Fruit fly (Drosophila melanogaster) whole organism, prepupa: ENCODE results near the gene Muted.

ENCODE experiments used
- Blimp-1 ChIP-seq: fragments of 200-800 bp; sonication (Bioruptor generic); optimal IDR thresholded peaks from 3 replicates; lab custom pipeline; 2017; ENCODE audit warnings: missing biosample characterization, missing genetic modification characterization, mild to moderate bottlenecking, moderate library complexity, missing genetic modification reagents
- CG10631 ChIP-seq: fragments of 200-800 bp; sonication (Bioruptor generic); optimal IDR thresholded peaks from 2 replicates; lab custom pipeline; 2016; ENCODE audit warnings: missing biosample characterization, missing genetic modification characterization
- CG10669 ChIP-seq: fragments of 200-800 bp; sonication (Bioruptor generic); optimal IDR thresholded peaks from 3 replicates; lab custom pipeline; 2018; ENCODE audit warnings: missing biosample characterization, mild to moderate bottlenecking, missing genetic modification characterization, moderate library complexity
- CG11762 ChIP-seq: fragments of 200-800 bp; sonication (Bioruptor generic); optimal IDR thresholded peaks from 3 replicates; lab custom pipeline; 2016; ENCODE audit warnings: missing biosample characterization, missing genetic modification characterization; ENCODE audit not compliant: insufficient read depth
- CG11902 ChIP-seq: fragments of 200-800 bp; sonication (Bioruptor generic); optimal IDR thresholded peaks from 3 replicates; lab custom pipeline; 2016; ENCODE audit warnings: missing biosample characterization, missing genetic modification characterization
- CG15336 ChIP-seq: fragments of 200-800 bp; sonication (Bioruptor generic); IDR thresholded peaks from 2 replicates; pipeline ENCODE4 v1.3.6; 2022; ENCODE audit warnings: missing biosample characterization, missing genetic modification characterization
- CG16779 ChIP-seq: fragments of 200-800 bp; sonication (Bioruptor generic); optimal IDR thresholded peaks from 3 replicates; lab custom pipeline; 2017; ENCODE audit warnings: missing biosample characterization, mild to moderate bottlenecking, missing genetic modification characterization
- CG3032 ChIP-seq: fragments of 200-800 bp; optimal IDR thresholded peaks from 2 replicates; lab custom pipeline; 2019; ENCODE audit warnings: missing biosample characterization, mild to moderate bottlenecking, missing genetic modification characterization, moderate library complexity
- CG32006 ChIP-seq: fragments of 200-800 bp; sonication (Bioruptor generic); optimal IDR thresholded peaks from 3 replicates; lab custom pipeline; 2017; ENCODE audit warnings: missing biosample characterization, mild to moderate bottlenecking, missing genetic modification characterization
- CG34406 ChIP-seq: fragments of 200-800 bp; sonication (Bioruptor generic); optimal IDR thresholded peaks from 3 replicates; lab custom pipeline; 2016; ENCODE audit warnings: missing biosample characterization, missing genetic modification characterization
- CG3919 ChIP-seq: fragments of 200-800 bp; sonication (Bioruptor generic); optimal IDR thresholded peaks from 3 replicates; lab custom pipeline; 2016; ENCODE audit warnings: missing biosample characterization, missing genetic modification characterization
- CG4318 ChIP-seq: fragments of 200-800 bp; sonication (Bioruptor generic); optimal IDR thresholded peaks from 3 replicates; lab custom pipeline; 2017; ENCODE audit warnings: missing biosample characterization, mild to moderate bottlenecking, missing genetic modification characterization
- CG6163 ChIP-seq: fragments of 200-800 bp; sonication (Bioruptor generic); IDR thresholded peaks from 3 replicates; pipeline ENCODE4 v1.3.6; 2022; ENCODE audit warnings: missing biosample characterization, missing genetic modification characterization
- CG6792 ChIP-seq: fragments of 200-800 bp; sonication (Bioruptor generic); optimal IDR thresholded peaks from 3 replicates; lab custom pipeline; 2016; ENCODE audit warnings: missing biosample characterization, missing genetic modification characterization
- CG7368 ChIP-seq: fragments of 200-800 bp; sonication (Bioruptor generic); optimal IDR thresholded peaks from 3 replicates; lab custom pipeline; 2016; ENCODE audit warnings: missing biosample characterization, missing genetic modification characterization
- CG8119 ChIP-seq: fragments of 200-800 bp; sonication (Bioruptor generic); IDR thresholded peaks from 3 replicates; pipeline ENCODE4 v1.3.6; 2022; ENCODE audit warnings: missing biosample characterization, missing genetic modification characterization
- CG8319 ChIP-seq: fragments of 200-800 bp; sonication (Bioruptor generic); optimal IDR thresholded peaks from 3 replicates; lab custom pipeline; 2016; ENCODE audit warnings: missing biosample characterization, missing genetic modification characterization
- CG8632 ChIP-seq: fragments of 200-800 bp; sonication (Bioruptor generic); optimal IDR thresholded peaks from 3 replicates; lab custom pipeline; 2016; ENCODE audit warnings: missing biosample characterization, missing genetic modification characterization
- CG9139 ChIP-seq: fragments of 200-800 bp; sonication (Bioruptor generic); optimal IDR thresholded peaks from 3 replicates; lab custom pipeline; 2017; ENCODE audit warnings: missing biosample characterization, mild to moderate bottlenecking, missing genetic modification characterization
- Eip75B ChIP-seq: fragments of 200-800 bp; sonication (Bioruptor generic); optimal IDR thresholded peaks from 3 replicates; lab custom pipeline; 2016; ENCODE audit warnings: missing biosample characterization, missing genetic modification characterization
- Eip78C ChIP-seq: fragments of 200-800 bp; sonication (Bioruptor generic); peaks from one replicate; lab custom pipeline; 2016; ENCODE audit warnings: missing biosample characterization, missing genetic modification characterization
- Eip93F ChIP-seq: fragments of 200-800 bp; sonication (Bioruptor generic); optimal IDR thresholded peaks from 2 replicates; lab custom pipeline; 2016; ENCODE audit warnings: missing biosample characterization, mild to moderate bottlenecking, missing genetic modification characterization
- Hr39 ChIP-seq: fragments of 200-800 bp; sonication (Bioruptor generic); optimal IDR thresholded peaks from 2 replicates; lab custom pipeline; 2016; ENCODE audit warnings: missing biosample characterization, missing genetic modification characterization
- Hr4 ChIP-seq: fragments of 200-800 bp; sonication (Bioruptor generic); optimal IDR thresholded peaks from 3 replicates; lab custom pipeline; 2016; ENCODE audit warnings: missing biosample characterization, missing genetic modification characterization
- Lpt ChIP-seq: fragments of 200-800 bp; sonication (Bioruptor generic); optimal IDR thresholded peaks from 3 replicates; lab custom pipeline; 2016; ENCODE audit warnings: missing biosample characterization, missing genetic modification characterization
- Met ChIP-seq: fragments of 200-800 bp; sonication (Bioruptor generic); optimal IDR thresholded peaks from 3 replicates; lab custom pipeline; 2016; ENCODE audit warnings: missing biosample characterization, missing genetic modification characterization
- Smox ChIP-seq: fragments of 200-800 bp; sonication (Bioruptor generic); optimal IDR thresholded peaks from 3 replicates; lab custom pipeline; 2016; ENCODE audit warnings: missing biosample characterization, missing genetic modification characterization
- Sox102F ChIP-seq: fragments of 200-800 bp; sonication (Bioruptor generic); optimal IDR thresholded peaks from 2 replicates; lab custom pipeline; 2016; ENCODE audit warnings: missing biosample characterization, mild to moderate bottlenecking, missing genetic modification characterization
- Sox15 ChIP-seq: fragments of 200-800 bp; sonication (Bioruptor generic); optimal IDR thresholded peaks from 3 replicates; lab custom pipeline; 2016; ENCODE audit warnings: missing biosample characterization, missing genetic modification characterization
- achi ChIP-seq: fragments of 200-800 bp; sonication (Bioruptor generic); optimal IDR thresholded peaks from 3 replicates; lab custom pipeline; 2016; ENCODE audit warnings: missing biosample characterization, missing genetic modification characterization
- acj6 ChIP-seq: fragments of 200-800 bp; sonication (Bioruptor generic); optimal IDR thresholded peaks from 3 replicates; lab custom pipeline; 2016; ENCODE audit warnings: missing biosample characterization, missing genetic modification characterization
- cyc ChIP-seq: fragments of 200-800 bp; sonication (Bioruptor generic); optimal IDR thresholded peaks from 3 replicates; lab custom pipeline; 2016; ENCODE audit warnings: missing biosample characterization, missing genetic modification characterization
- dsx ChIP-seq: fragments of 200-800 bp; optimal IDR thresholded peaks from 3 replicates; lab custom pipeline; 2019; ENCODE audit warnings: missing biosample characterization, mild to moderate bottlenecking, missing genetic modification characterization, moderate library complexity; ENCODE audit not compliant: poor library complexity, severe bottlenecking
- eg ChIP-seq: fragments of 200-800 bp; sonication (Bioruptor generic); IDR thresholded peaks from 3 replicates; pipeline ENCODE4 v1.3.6; 2022; ENCODE audit warnings: missing biosample characterization, missing genetic modification characterization
- esn ChIP-seq: fragments of 200-800 bp; sonication (Bioruptor generic); optimal IDR thresholded peaks from 2 replicates; lab custom pipeline; 2016; ENCODE audit warnings: missing biosample characterization, mild to moderate bottlenecking, missing genetic modification characterization, moderate library complexity
- fd59A ChIP-seq: fragments of 200-800 bp; sonication (Bioruptor generic); optimal IDR thresholded peaks from 2 replicates; lab custom pipeline; 2017; ENCODE audit warnings: missing biosample characterization, mild to moderate bottlenecking, missing genetic modification characterization, missing genetic modification reagents
- fd85E ChIP-seq: fragments of 200-800 bp; sonication (Bioruptor generic); optimal IDR thresholded peaks from 3 replicates; lab custom pipeline; 2016; ENCODE audit warnings: missing biosample characterization, missing genetic modification characterization
- fkh ChIP-seq: fragments of 200-800 bp; sonication (Bioruptor generic); optimal IDR thresholded peaks from 3 replicates; lab custom pipeline; 2017; ENCODE audit warnings: missing biosample characterization, mild to moderate bottlenecking, missing genetic modification characterization, moderate library complexity
- lz ChIP-seq: fragments of 200-800 bp; sonication (Bioruptor generic); optimal IDR thresholded peaks from 3 replicates; lab custom pipeline; 2016; ENCODE audit warnings: missing biosample characterization, missing genetic modification characterization
- net ChIP-seq: fragments of 200-800 bp; sonication (Bioruptor generic); optimal IDR thresholded peaks from 3 replicates; lab custom pipeline; 2016; ENCODE audit warnings: missing biosample characterization, missing genetic modification characterization
- pdm3 ChIP-seq: fragments of 200-800 bp; sonication (Bioruptor generic); optimal IDR thresholded peaks from 3 replicates; lab custom pipeline; 2016; ENCODE audit warnings: missing biosample characterization, missing genetic modification characterization
- salr ChIP-seq, 2 experiments: fragments of 200-800 bp; sonication (Bioruptor generic); optimal IDR thresholded peaks; 3 replicates each; lab custom pipeline; 2016 to 2018; ENCODE audit warnings: missing biosample characterization in 2 of 2, missing genetic modification characterization in 2 of 2, mild to moderate bottlenecking in 1 of 2
- spab ChIP-seq: fragments of 200-800 bp; sonication (Bioruptor generic); optimal IDR thresholded peaks from 2 replicates; lab custom pipeline; 2017; ENCODE audit warnings: missing biosample characterization, mild to moderate bottlenecking, missing genetic modification characterization, missing genetic modification reagents
- ss ChIP-seq, 2 experiments: fragments of 200-800 bp; sonication (Bioruptor generic); optimal IDR thresholded peaks; 2 replicates in 1 of 2; 3 replicates in 1 of 2; lab custom pipeline; 2017 to 2018; ENCODE audit warnings: mild to moderate bottlenecking in 2 of 2, missing biosample characterization in 2 of 2, missing genetic modification characterization in 2 of 2, moderate library complexity in 1 of 2
- svp ChIP-seq: fragments of 200-800 bp; sonication (Bioruptor generic); peaks from one replicate; lab custom pipeline; 2016; ENCODE audit warnings: missing biosample characterization, missing genetic modification characterization
- topi ChIP-seq: fragments of 200-800 bp; sonication (Bioruptor generic); optimal IDR thresholded peaks from 3 replicates; lab custom pipeline; 2016; ENCODE audit warnings: missing biosample characterization, missing genetic modification characterization
- vri ChIP-seq: fragments of 200-800 bp; sonication (Bioruptor generic); optimal IDR thresholded peaks from 3 replicates; lab custom pipeline; 2016; ENCODE audit warnings: missing biosample characterization, mild to moderate bottlenecking, missing genetic modification characterization

The Muted gene

DNA sequence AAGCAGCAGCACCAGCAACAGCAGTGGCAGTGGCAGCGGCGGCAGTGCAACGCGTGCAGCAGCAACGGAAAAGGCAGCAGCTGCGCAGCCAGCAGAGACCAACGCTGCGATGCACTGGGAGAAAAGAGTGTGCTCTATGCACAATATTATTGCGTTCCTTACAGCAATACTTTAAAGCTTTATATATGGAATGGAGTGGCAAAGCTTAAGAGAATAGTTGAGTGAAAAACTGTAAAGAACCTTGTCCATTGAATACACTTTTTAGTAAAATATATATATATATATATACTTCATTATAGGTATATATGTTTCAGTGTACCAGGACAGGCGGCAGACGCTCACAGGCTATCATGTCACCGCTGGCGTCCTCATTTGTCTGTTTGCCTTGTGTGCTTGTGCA is 37.7 kb upstream of the Muted start (continued):
- TF ChIP-seq fd85E (GFP tag; lab: Kevin White, UChicago) = no peak
- peak; percentile 72 for TF ChIP-seq achi (GFP tag; lab: Kevin White, UChicago)
- peak; percentile 33 for TF ChIP-seq topi (GFP tag; lab: Kevin White, UChicago)
- peak; percentile 45 for TF ChIP-seq CG4318 (GFP tag; lab: Kevin White, UChicago)
- TF ChIP-seq Hr39 (GFP tag; lab: Kevin White, UChicago) = peak; percentile 6
- peak; percentile 44 for TF ChIP-seq Hr4
- TF ChIP-seq CG11762 (GFP tag; lab: Kevin White, UChicago) = peak; percentile 18
- TF ChIP-seq CG3919 (GFP tag; lab: Kevin White, UChicago) = peak; percentile 72
- peak; percentile 77 for TF ChIP-seq CG32006 (GFP tag; lab: Kevin White, UChicago)
- TF ChIP-seq CG11902 (GFP tag; lab: Kevin White, UChicago) = no peak
- peak in 1 of 2 experiments; percentile 74 for TF ChIP-seq ss (GFP tag; optimal IDR thresholded peaks at IDR 0.05; lab: Kevin White, UChicago)
- peak; percentile 77 for TF ChIP-seq CG3032 (tag; lab: Kevin White, UChicago)
- peak; percentile 31 for TF ChIP-seq lz (GFP tag; lab: Kevin White, UChicago)
- TF ChIP-seq Sox102F (GFP tag; lab: Kevin White, UChicago) = no peak
- TF ChIP-seq CG6163 (GFP tag; lab: Robert Waterston, UW) = peak; percentile 70
- 0 out of 3 replicates have a peak, but pooled peaks have one; percentile 51 for TF ChIP-seq eg (GFP tag; lab: Robert Waterston, UW)
- TF ChIP-seq Eip93F (GFP tag; lab: Kevin White, UChicago) = no peak
- TF ChIP-seq fkh (GFP tag; lab: Kevin White, UChicago) = no peak
- TF ChIP-seq CG15336 (GFP tag; lab: Robert Waterston, UW) = peak; percentile 73
- TF ChIP-seq pdm3 (GFP tag; lab: Kevin White, UChicago) = peak; percentile 22
- TF ChIP-seq CG16779 = peak; percentile 52
- peak; percentile 35 to 39 for TF ChIP-seq salr (GFP tag; optimal IDR thresholded peaks at IDR 0.05; lab: Kevin White, UChicago)
- peak; percentile 69 for TF ChIP-seq dsx (GFP tag; lab: Kevin White, UChicago)
- TF ChIP-seq Sox15 = peak; percentile 11

DNA sequence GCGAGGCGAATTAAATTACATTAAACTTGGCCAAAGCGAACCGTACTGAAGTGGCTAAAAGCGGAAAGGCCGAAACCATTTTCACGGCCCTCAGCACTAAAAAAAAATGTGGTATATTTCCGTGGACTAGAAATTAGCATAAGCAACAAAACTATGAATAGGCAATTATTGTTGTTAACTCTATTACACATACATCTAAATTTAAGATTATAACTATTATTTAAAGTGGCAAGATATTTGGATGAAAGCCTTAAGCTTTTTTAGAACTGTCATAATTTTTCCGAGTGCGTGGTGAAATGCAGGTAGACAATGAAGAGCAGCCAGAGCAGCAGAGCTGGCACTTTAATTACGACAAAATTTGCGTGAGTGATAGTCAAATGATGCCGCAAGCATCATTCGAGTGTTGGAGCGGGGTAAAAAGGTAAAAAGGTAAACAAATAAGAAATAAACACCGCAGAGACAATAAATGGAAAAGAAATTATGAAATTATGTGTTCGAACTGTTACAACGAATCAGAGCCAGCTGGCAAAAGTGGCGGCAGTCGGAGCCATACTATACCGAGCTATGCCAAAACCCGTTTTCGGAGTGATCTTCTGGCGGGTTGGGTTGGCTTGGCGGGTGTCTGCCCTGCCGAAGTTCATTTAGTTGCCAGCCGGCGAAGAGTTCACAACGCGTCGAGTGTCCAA is 33.6 kb upstream of the Muted start, which contains the start of gene CG7080:
TSS of gene CG7080 (plus strand) at position 636 of the 686 bp plus-strand sequence.
- TF ChIP-seq Met (GFP tag; lab: Kevin White, UChicago) (peak; percentile 53), CG8119 (GFP tag; lab: Robert Waterston, UW) (no peak), CG3919 (GFP tag; lab: Kevin White, UChicago) (peak; percentile 31), fkh (GFP tag; lab: Kevin White, UChicago) (no peak), CG7368 (GFP tag; lab: Kevin White, UChicago) (no peak), CG10669 (GFP tag; lab: Kevin White, UChicago) (peak; percentile 1), lz (GFP tag; lab: Kevin White, UChicago) (no peak), spab (GFP tag; lab: Kevin White, UChicago) (no peak), CG4318 (GFP tag; lab: Kevin White, UChicago) (no peak), net (GFP tag; lab: Kevin White, UChicago) (peak; percentile 7), Blimp-1 (GFP tag; lab: Kevin White, UChicago) (peak; percentile 2), CG9139 (GFP tag; lab: Kevin White, UChicago) (no peak), pdm3 (GFP tag; lab: Kevin White, UChicago) (peak; percentile 35), Lpt (GFP tag; lab: Kevin White, UChicago) (no peak), Eip78C (GFP tag; lab: Kevin White, UChicago) (peak; percentile 80), CG16779 (no peak), ss (GFP tag; optimal IDR thresholded peaks at IDR 0.05; lab: Kevin White, UChicago) (no peak), topi (GFP tag; lab: Kevin White, UChicago) (peak; percentile 40), esn (peak; percentile 37), svp (peak; percentile 80), CG32006 (GFP tag; lab: Kevin White, UChicago) (peak; percentile 20), acj6 (peak; percentile 11), CG6792 (GFP tag; lab: Kevin White, UChicago) (peak; percentile 38), cyc (GFP tag; lab: Kevin White, UChicago) (peak; percentile 9), CG8319 (GFP tag; lab: Kevin White, UChicago) (no peak), achi (GFP tag; lab: Kevin White, UChicago) (peak; percentile 12), Eip75B (GFP tag; lab: Kevin White, UChicago) (peak; percentile 6), fd59A (GFP tag; lab: Kevin White, UChicago) (no peak), CG8632 (GFP tag; lab: Kevin White, UChicago) (peak; percentile 36), CG34406 (GFP tag; lab: Kevin White, UChicago) (peak; percentile 43), vri (no peak), Smox (GFP tag; lab: Kevin White, UChicago) (peak; percentile 23), salr (GFP tag; optimal IDR thresholded peaks at IDR 0.05; lab: Kevin White, UChicago) (no peak), CG10631 (GFP tag; lab: Kevin White, UChicago) (no peak)
